Worm (Caenorhabditis elegans): ENCODE results near the gene Y46C8AL.11.

- TF ChIP-seq nhr-43 (tag; optimal IDR thresholded peaks at IDR 0.05; ENCODE audit: poor library complexity, severe bottlenecking) = no peak
- no peak for TF ChIP-seq tbx-2 (tag; optimal IDR thresholded peaks at IDR 0.05)
- TF ChIP-seq ama-1 (optimal IDR thresholded peaks at IDR 0.05) = no peak
- no peak for TF ChIP-seq hmg-11 (tag; optimal IDR thresholded peaks at IDR 0.05)
- TF ChIP-seq snpc-4 (tag; optimal IDR thresholded peaks at IDR 0.05) = no peak
Measured at ce11 chrIV:3973049-3973448, 29.9 kb downstream of the Y46C8AL.11 start, which contains the start of gene clec-79.

Data from whole organism, L3 larva.